Worm (Caenorhabditis elegans) whole organism, L1 larva: ENCODE results near the gene srh-268.

Source experiments
- F16B12.6 ChIP-seq: fragments of 150-350 bp; optimal IDR thresholded peaks from 2 replicates; lab custom pipeline; 2014; ENCODE audit warnings: missing biosample characterization, missing genetic modification characterization
- alr-1 ChIP-seq: fragments of 200-800 bp; sonication (Bioruptor generic); optimal IDR thresholded peaks from 2 replicates; lab custom pipeline; 2018; ENCODE audit warnings: borderline replicate concordance, mild to moderate bottlenecking, missing genetic modification characterization, missing compliant biosample characterization
- ama-1 ChIP-seq: fragments of 150-350 bp; optimal IDR thresholded peaks from 2 replicates; lab custom pipeline; 2014
- blmp-1 ChIP-seq: fragments of 150-350 bp; optimal IDR thresholded peaks from 2 replicates; lab custom pipeline; 2014; ENCODE audit warnings: missing biosample characterization, missing genetic modification characterization
- ceh-63 ChIP-seq: fragments of 200-800 bp; sonication (Bioruptor generic); optimal IDR thresholded peaks from 2 replicates; lab custom pipeline; 2018; ENCODE audit warnings: mild to moderate bottlenecking, missing genetic modification characterization, missing compliant biosample characterization
- ceh-8 ChIP-seq: fragments of 200-800 bp; sonication (Bioruptor generic); optimal IDR thresholded peaks from 2 replicates; lab custom pipeline; 2018; ENCODE audit warnings: mild to moderate bottlenecking, missing genetic modification characterization, moderate library complexity, missing compliant biosample characterization
- ceh-88 ChIP-seq: fragments of 200-800 bp; sonication (Bioruptor generic); IDR thresholded peaks from 2 replicates; pipeline ENCODE4 v1.3.6; 2022; ENCODE audit warnings: missing genetic modification characterization, missing compliant biosample characterization
- ceh-90 ChIP-seq: sonication (generic microtip); optimal IDR thresholded peaks from 2 replicates; lab custom pipeline; 2016; ENCODE audit warnings: missing genetic modification characterization, missing compliant biosample characterization
- ces-1 ChIP-seq: fragments of 150-350 bp; optimal IDR thresholded peaks from 2 replicates; lab custom pipeline; 2014; ENCODE audit warnings: missing biosample characterization, missing genetic modification reagents, missing genetic modification characterization
- dsc-1 ChIP-seq: sonication (generic microtip); optimal IDR thresholded peaks from 2 replicates; lab custom pipeline; 2016; ENCODE audit warnings: mild to moderate bottlenecking, missing genetic modification characterization, missing compliant biosample characterization
- efl-1 ChIP-seq, 4 experiments: fragments of 150-350 bp; optimal IDR thresholded peaks in 3 of 4; peaks in 1 of 4; 1 replicate in 1 of 4; 2 replicates in 3 of 4; lab custom pipeline; 2014; ENCODE audit warnings: missing biosample characterization in 2 of 4, missing genetic modification characterization in 2 of 4, missing genetic modification reagents in 2 of 4
- efl-3 ChIP-seq: fragments of 200-800 bp; sonication (Bioruptor generic); optimal IDR thresholded peaks from 2 replicates; lab custom pipeline; 2018; ENCODE audit warnings: mild to moderate bottlenecking, missing genetic modification characterization, missing compliant biosample characterization
- egl-27 ChIP-seq, 2 experiments: fragments of 150-350 bp in 1 of 2; sonication (generic microtip); optimal IDR thresholded peaks; 3 replicates each; lab custom pipeline; 2017 to 2018; ENCODE audit warnings: missing biosample characterization in 2 of 2, missing genetic modification characterization in 2 of 2, missing genetic modification reagents in 2 of 2
- elt-2 ChIP-seq: sonication (generic microtip); optimal IDR thresholded peaks from 2 replicates; lab custom pipeline; 2016; ENCODE audit warnings: missing genetic modification characterization, mild to moderate bottlenecking, inconsistent platforms, missing compliant biosample characterization, missing genetic modification reagents
- fkh-8 ChIP-seq: sonication (generic microtip); optimal IDR thresholded peaks from 2 replicates; lab custom pipeline; 2016; ENCODE audit warnings: mild to moderate bottlenecking, missing genetic modification characterization, missing compliant biosample characterization
- fos-1 ChIP-seq: fragments of 150-350 bp; optimal IDR thresholded peaks from 2 replicates; lab custom pipeline; 2014; ENCODE audit warnings: missing biosample characterization, missing genetic modification characterization
- grh-1 ChIP-seq: fragments of 200-800 bp; sonication (Bioruptor generic); IDR thresholded peaks from 2 replicates; pipeline ENCODE4 v1.3.6; 2022; ENCODE audit warnings: missing genetic modification reagents, missing genetic modification characterization, missing compliant biosample characterization
- hlh-17 ChIP-seq: fragments of 200-800 bp; sonication (Bioruptor generic); optimal IDR thresholded peaks from 2 replicates; lab custom pipeline; 2018; ENCODE audit warnings: missing genetic modification characterization, mild to moderate bottlenecking, missing compliant biosample characterization, moderate library complexity, borderline replicate concordance
- hlh-4 ChIP-seq: sonication (generic microtip); optimal IDR thresholded peaks from 2 replicates; lab custom pipeline; 2016; ENCODE audit warnings: mild to moderate bottlenecking, missing genetic modification characterization, missing compliant biosample characterization
- irx-1 ChIP-seq: sonication (generic microtip); optimal IDR thresholded peaks from 2 replicates; lab custom pipeline; 2016; ENCODE audit warnings: missing genetic modification characterization, missing compliant biosample characterization
- isw-1 ChIP-seq: fragments of 200-800 bp; sonication (Bioruptor generic); IDR thresholded peaks from 2 replicates; pipeline ENCODE4 v1.3.6; 2022; ENCODE audit warnings: missing genetic modification characterization, missing compliant biosample characterization
- jun-1 ChIP-seq: fragments of 150-350 bp; optimal IDR thresholded peaks from 2 replicates; lab custom pipeline; 2014; ENCODE audit warnings: missing biosample characterization, missing genetic modification reagents, missing genetic modification characterization
- lin-14 ChIP-seq: fragments of 200-800 bp; sonication (Bioruptor generic); optimal IDR thresholded peaks from 2 replicates; lab custom pipeline; 2018; ENCODE audit warnings: mild to moderate bottlenecking, missing genetic modification characterization, moderate library complexity, missing compliant biosample characterization
- lin-15B ChIP-seq: fragments of 150-350 bp; sonication (generic microtip); optimal IDR thresholded peaks from 3 replicates; lab custom pipeline; 2014; ENCODE audit warnings: missing biosample characterization, missing genetic modification characterization
- lin-39 ChIP-seq: fragments of 150-350 bp; optimal IDR thresholded peaks from 2 replicates; lab custom pipeline; 2014; ENCODE audit warnings: missing biosample characterization, missing genetic modification reagents, missing genetic modification characterization
- lir-3 ChIP-seq: sonication (generic microtip); optimal IDR thresholded peaks from 2 replicates; lab custom pipeline; 2016; ENCODE audit warnings: mild to moderate bottlenecking, missing genetic modification characterization, moderate library complexity, missing compliant biosample characterization; ENCODE audit not compliant: poor library complexity
- lsy-2 ChIP-seq, 2 experiments: fragments of 150-350 bp; optimal IDR thresholded peaks; 2 replicates each; lab custom pipeline; 2014; ENCODE audit warnings: missing biosample characterization in 2 of 2, missing genetic modification characterization in 2 of 2
- mdl-1 ChIP-seq, 2 experiments: fragments of 150-350 bp; optimal IDR thresholded peaks; 2 replicates each; lab custom pipeline; 2014 to 2017; ENCODE audit warnings: missing biosample characterization in 2 of 2, missing genetic modification characterization in 2 of 2, inconsistent platforms in 1 of 2
- mep-1 ChIP-seq: fragments of 150-350 bp; optimal IDR thresholded peaks from 2 replicates; lab custom pipeline; 2014; ENCODE audit warnings: missing biosample characterization, missing genetic modification characterization
- nhr-12 ChIP-seq: sonication (generic microtip); optimal IDR thresholded peaks from 2 replicates; lab custom pipeline; 2017; ENCODE audit warnings: missing biosample characterization, missing genetic modification characterization
- nhr-19 ChIP-seq: fragments of 200-800 bp; sonication (Bioruptor generic); conservative IDR thresholded peaks from 2 replicates; pipeline ENCODE4 v1.3.6; 2022; ENCODE audit warnings: missing genetic modification characterization, missing compliant biosample characterization
- nhr-28 ChIP-seq: fragments of 150-350 bp; optimal IDR thresholded peaks from 2 replicates; lab custom pipeline; 2014; ENCODE audit warnings: missing biosample characterization, missing genetic modification characterization
- nhr-47 ChIP-seq: sonication (generic microtip); optimal IDR thresholded peaks from 2 replicates; lab custom pipeline; 2016; ENCODE audit warnings: mild to moderate bottlenecking, missing genetic modification characterization, moderate library complexity, missing compliant biosample characterization
- nhr-71 ChIP-seq: sonication (generic microtip); optimal IDR thresholded peaks from 2 replicates; lab custom pipeline; 2016; ENCODE audit warnings: mild to moderate bottlenecking, missing genetic modification characterization, moderate library complexity, missing compliant biosample characterization
- nhr-84 ChIP-seq: sonication (generic microtip); optimal IDR thresholded peaks from 2 replicates; lab custom pipeline; 2017; ENCODE audit warnings: missing biosample characterization, missing genetic modification characterization
- nhr-85 ChIP-seq: sonication (generic microtip); peaks from one replicate; lab custom pipeline; 2016; ENCODE audit warnings: missing genetic modification characterization, inconsistent platforms, missing compliant biosample characterization
- nhr-90 ChIP-seq: sonication (generic microtip); optimal IDR thresholded peaks from 2 replicates; lab custom pipeline; 2016; ENCODE audit warnings: mild to moderate bottlenecking, missing genetic modification characterization, missing compliant biosample characterization; ENCODE audit not compliant: poor library complexity
- pag-3 ChIP-seq: sonication (generic microtip); optimal IDR thresholded peaks from 2 replicates; lab custom pipeline; 2017; ENCODE audit warnings: missing genetic modification characterization, mild to moderate bottlenecking, missing compliant biosample characterization, antibody characterized with exemption, borderline replicate concordance; ENCODE audit not compliant: insufficient read depth
- pax-3 ChIP-seq: fragments of 200-800 bp; sonication (Bioruptor generic); optimal IDR thresholded peaks from 2 replicates; lab custom pipeline; 2018; ENCODE audit warnings: mild to moderate bottlenecking, missing genetic modification characterization, moderate library complexity, missing compliant biosample characterization
- snu-23 ChIP-seq: sonication (generic microtip); optimal IDR thresholded peaks from 2 replicates; lab custom pipeline; 2016; ENCODE audit warnings: missing genetic modification characterization, missing compliant biosample characterization
- sup-37 ChIP-seq: fragments of 200-800 bp; sonication (Bioruptor generic); optimal IDR thresholded peaks from 2 replicates; lab custom pipeline; 2018; ENCODE audit warnings: mild to moderate bottlenecking, missing genetic modification characterization, missing compliant biosample characterization
- tlp-1 ChIP-seq: fragments of 150-350 bp; optimal IDR thresholded peaks from 2 replicates; lab custom pipeline; 2014; ENCODE audit warnings: missing biosample characterization, missing genetic modification characterization
- unc-130 ChIP-seq: fragments of 150-350 bp; optimal IDR thresholded peaks from 2 replicates; lab custom pipeline; 2017; ENCODE audit warnings: missing biosample characterization, missing genetic modification characterization, inconsistent platforms
- unc-86 ChIP-seq: sonication (generic microtip); optimal IDR thresholded peaks from 2 replicates; lab custom pipeline; 2016; ENCODE audit warnings: missing genetic modification characterization, missing compliant biosample characterization
- unc-98 ChIP-seq: fragments of 200-800 bp; sonication (Bioruptor generic); IDR thresholded peaks from 2 replicates; pipeline ENCODE4 v1.3.6; 2022; ENCODE audit warnings: missing genetic modification characterization, missing compliant biosample characterization
- vab-15 ChIP-seq: sonication (generic microtip); optimal IDR thresholded peaks from 2 replicates; lab custom pipeline; 2017; ENCODE audit warnings: missing genotype, mild to moderate bottlenecking, missing genetic modification characterization, missing compliant biosample characterization
- zag-1 ChIP-seq: fragments of 150-350 bp; optimal IDR thresholded peaks from 2 replicates; lab custom pipeline; 2014; ENCODE audit warnings: missing biosample characterization, missing genetic modification characterization
- zip-4 ChIP-seq: fragments of 200-800 bp; sonication (Bioruptor generic); optimal IDR thresholded peaks from 2 replicates; lab custom pipeline; 2018; ENCODE audit warnings: mild to moderate bottlenecking, missing genetic modification characterization, moderate library complexity, missing compliant biosample characterization
- ztf-11 ChIP-seq, 2 experiments: sonication (generic microtip); optimal IDR thresholded peaks; 2 replicates each; lab custom pipeline; 2016 to 2017; ENCODE audit warnings: missing genetic modification characterization in 2 of 2, missing biosample characterization in 1 of 2, missing compliant biosample characterization in 1 of 2

srh-268 gene

ce11 chrV:7575563-7575962 is 36.4 kb downstream of the srh-268 start, which contains the start of the genes snu-66 and ints-9 (continued):
- TF ChIP-seq blmp-1 (tag; lab: Kevin White, UChicago) (peak; percentile 66), zag-1 (tag; lab: Kevin White, UChicago) (no peak), fkh-8 (tag; lab: Kevin White, UChicago) (peak; percentile 33), lir-3 (tag; lab: Kevin White, UChicago) (peak; percentile 18), lin-39 (tag; lab: Kevin White, UChicago) (peak; percentile 48), unc-98 (GFP tag; lab: Robert Waterston, UW) (no peak), ceh-90 (tag; lab: Kevin White, UChicago) (no peak), zip-4 (GFP tag; lab: Kevin White, UChicago) (no peak), nhr-85 (peak; percentile 81), snu-23 (GFP tag; lab: Kevin White, UChicago) (peak; percentile 84), pag-3 (tag; lab: Kevin White, UChicago) (no peak), dsc-1 (tag; lab: Kevin White, UChicago) (peak; percentile 68)

DNA sequence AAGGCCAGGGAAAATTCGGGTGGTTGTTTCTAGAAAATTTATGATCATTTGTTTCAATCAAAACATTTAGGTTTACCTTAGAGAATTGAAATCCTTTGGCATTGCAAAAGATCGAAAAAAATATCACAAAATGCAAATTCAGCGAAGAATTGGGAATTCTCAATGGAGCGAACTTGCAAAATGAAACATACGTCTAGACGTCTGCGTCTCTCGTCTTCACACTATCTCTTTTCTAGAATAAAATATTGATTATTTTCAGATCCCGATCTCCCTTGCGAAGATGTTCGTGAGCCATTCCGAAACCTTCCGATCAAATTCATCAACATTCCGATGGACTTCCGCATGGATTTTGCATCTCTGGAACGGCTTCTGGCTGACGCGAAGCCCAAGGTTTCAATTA is 41.3 kb downstream of the srh-268 start, which contains the start of gene ets-6:
Gene ets-6 (minus strand): TSS at position 169 of the 400 bp plus-strand sequence.
- TF ChIP-seq alr-1 (no peak), lin-14 (GFP tag; lab: Kevin White, UChicago) (no peak), hlh-4 (tag; lab: Kevin White, UChicago) (no peak), irx-1 (tag; lab: Kevin White, UChicago) (no peak), sup-37 (GFP tag; lab: Kevin White, UChicago) (no peak), ceh-88 (GFP tag; lab: Robert Waterston, UW) (no peak), lir-3 (tag; lab: Kevin White, UChicago) (no peak), mdl-1 (tag; optimal IDR thresholded peaks at IDR 0.05; lab: Kevin White, UChicago) (no peak), ces-1 (GFP tag; lab: Kevin White, UChicago) (no peak), jun-1 (tag; lab: Kevin White, UChicago) (peak; percentile 49), isw-1 (no peak), lin-15B (tag; lab: Kevin White, UChicago) (peak; percentile 2), mep-1 (tag; lab: Kevin White, UChicago) (peak; percentile 72), nhr-71 (peak; percentile 76), egl-27 (tag; optimal IDR thresholded peaks at IDR 0.05; lab: Kevin White, UChicago) (no peak), fos-1 (peak; percentile 37), ceh-63 (GFP tag; lab: Kevin White, UChicago) (no peak), ama-1 (lab: Kevin White, UChicago) (no peak), blmp-1 (tag; lab: Kevin White, UChicago) (peak; percentile 20), F16B12.6 (tag; lab: Kevin White, UChicago) (no peak), vab-15 (tag; lab: Kevin White, UChicago) (no peak), lsy-2 (tag; optimal IDR thresholded peaks at IDR 0.05; lab: Kevin White, UChicago) (peak; percentile 66 to 77), unc-86 (tag; lab: Kevin White, UChicago) (peak; percentile 43), unc-130 (tag; lab: Kevin White, UChicago) (no peak), snu-23 (GFP tag; lab: Kevin White, UChicago) (peak; percentile 74), tlp-1 (tag; lab: Kevin White, UChicago) (no peak), zip-4 (GFP tag; lab: Kevin White, UChicago) (no peak), nhr-84 (tag; lab: Kevin White, UChicago) (no peak), hlh-17 (GFP tag; lab: Kevin White, UChicago) (no peak), nhr-28 (tag; lab: Kevin White, UChicago) (no peak), grh-1 (GFP tag; lab: Robert Waterston, UW) (no peak), nhr-19 (peak; percentile 54), ceh-8 (no peak), dsc-1 (tag; lab: Kevin White, UChicago) (peak; percentile 44), fkh-8 (tag; lab: Kevin White, UChicago) (no peak), elt-2 (no peak), nhr-90 (tag; lab: Kevin White, UChicago) (peak; percentile 46), nhr-47 (tag; lab: Kevin White, UChicago) (peak; percentile 70), ztf-11 (tag; optimal IDR thresholded peaks at IDR 0.05; lab: Kevin White, UChicago) (no peak), efl-3 (GFP tag; lab: Kevin White, UChicago) (no peak), efl-1 (optimal IDR thresholded peaks at IDR 0.05; lab: Kevin White, UChicago) (peak; percentile 75 to 77), efl-1 (GFP tag; optimal IDR thresholded peaks at IDR 0.05 in 1 of 2; lab: Kevin White, UChicago) (peak; percentile 67 to 96), pax-3 (tag; lab: Kevin White, UChicago) (no peak), nhr-12 (no peak)
